Comparison of ENCODE assay signal across 5 fruit fly cellular contexts in genomic region chr3R:14288669-14289383, dm6.
TF ChIP-seq lines count a peak whose summit lies in the region.

Gene red, plus strand, starts transcription at chr3R:14289071.

- TF ChIP-seq CTCF in whole organism, embryonic (GFP tag; optimal IDR thresholded peaks at IDR 0.05; lab: Kevin White, UChicago): peak; percentile 28

TF ChIP-seq in whole organism, adult, 20 proteins besides CTCF, POLR2A, EP300 and RAD21 (continues in another document):
- TF ChIP-seq cnc (optimal IDR thresholded peaks at IDR 0.05; lab: Kevin White, UChicago) (peak in 1 of 2 experiments; percentile 5), cic (GFP tag; optimal IDR thresholded peaks at IDR 0.05; lab: Kevin White, UChicago) (peak; percentile 78), Crg-1 (GFP tag; optimal IDR thresholded peaks at IDR 0.05; lab: Kevin White, UChicago) (peak; percentile 16), Mnt (GFP tag; optimal IDR thresholded peaks at IDR 0.05; lab: Kevin White, UChicago) (peak; percentile 43), tj (GFP tag; optimal IDR thresholded peaks at IDR 0.05; lab: Kevin White, UChicago) (peak; percentile 31), CG33017 (tag; optimal IDR thresholded peaks at IDR 0.05; lab: Kevin White, UChicago) (peak; percentile 86), bab1 (GFP tag; optimal IDR thresholded peaks at IDR 0.05; lab: Kevin White, UChicago) (peak; percentile 32), CG11617 (GFP tag; optimal IDR thresholded peaks at IDR 0.05; lab: Kevin White, UChicago) (peak; percentile 85), Hr96 (GFP tag; optimal IDR thresholded peaks at IDR 0.05; lab: Kevin White, UChicago) (peak; percentile 62), CG7045 (GFP tag; optimal IDR thresholded peaks at IDR 0.05; lab: Kevin White, UChicago) (peak; percentile 54), CG12768 (GFP tag; optimal IDR thresholded peaks at IDR 0.05; lab: Kevin White, UChicago) (peak; percentile 77), toe (GFP tag; optimal IDR thresholded peaks at IDR 0.05; lab: Kevin White, UChicago) (peak; percentile 68), kay (GFP tag; lab: Kevin White, UChicago; ENCODE audit: borderline replicate concordance) (peak; percentile 94), ovo (GFP tag; optimal IDR thresholded peaks at IDR 0.05; lab: Kevin White, UChicago) (peak; percentile 37), pad (GFP tag; optimal IDR thresholded peaks at IDR 0.05; lab: Kevin White, UChicago) (peak; percentile 96), CG1620 (GFP tag; optimal IDR thresholded peaks at IDR 0.05; lab: Kevin White, UChicago) (no peak), CG5204 (GFP tag; optimal IDR thresholded peaks at IDR 0.05; lab: Kevin White, UChicago) (peak; percentile 81), CG14711 (tag; optimal IDR thresholded peaks at IDR 0.05; lab: Kevin White, UChicago) (peak; percentile 78)

TF ChIP-seq in whole organism, embryonic, 481 proteins besides CTCF, POLR2A, EP300 and RAD21 (continues in another document):
- TF ChIP-seq C15 (GFP tag; IDR thresholded peaks at IDR 0.05; lab: Robert Waterston, UW): 0 out of 3 replicates have a peak, but pooled peaks have one; percentile 5
- no peak for TF ChIP-seq CkIIα-i1 (GFP tag; IDR thresholded peaks at IDR 0.05; lab: Robert Waterston, UW)
- TF ChIP-seq dmrt99B (tag; optimal IDR thresholded peaks at IDR 0.05; lab: Kevin White, UChicago): peak; percentile 81
- no peak for TF ChIP-seq Nf-YA (GFP tag; IDR thresholded peaks at IDR 0.05; lab: Robert Waterston, UW)
- TF ChIP-seq CG7786 (GFP tag; optimal IDR thresholded peaks at IDR 0.05; lab: Kevin White, UChicago): peak; percentile 49
- TF ChIP-seq fd102C (GFP tag; optimal IDR thresholded peaks at IDR 0.05; lab: Kevin White, UChicago): no peak
- TF ChIP-seq Stat92E (GFP tag; optimal IDR thresholded peaks at IDR 0.05; lab: Kevin White, UChicago): peak in 1 of 3 experiments; percentile 9
- TF ChIP-seq pho (GFP tag; optimal IDR thresholded peaks at IDR 0.05; lab: Kevin White, UChicago): peak; percentile 7
- peak; percentile 63 for TF ChIP-seq az2 (GFP tag; optimal IDR thresholded peaks at IDR 0.05; lab: Kevin White, UChicago)
- TF ChIP-seq Ada2b (GFP tag; IDR thresholded peaks at IDR 0.05; lab: Robert Waterston, UW): peak; percentile 69
- TF ChIP-seq NC2β (GFP tag; optimal IDR thresholded peaks at IDR 0.05; lab: Kevin White, UChicago): no peak
- peak; percentile 79 for TF ChIP-seq Max (GFP tag; optimal IDR thresholded peaks at IDR 0.05; lab: Kevin White, UChicago)
- TF ChIP-seq CG3726 (GFP tag; IDR thresholded peaks at IDR 0.05; lab: Robert Waterston, UW): no peak
- TF ChIP-seq unc-4 (GFP tag; IDR thresholded peaks at IDR 0.05; lab: Robert Waterston, UW; ENCODE audit: partially characterized antibody): peak; percentile 47
- peak; percentile 54 for TF ChIP-seq CG8388 (GFP tag; optimal IDR thresholded peaks at IDR 0.05; lab: Kevin White, UChicago)
- TF ChIP-seq NFAT (GFP tag; IDR thresholded peaks at IDR 0.05; lab: Robert Waterston, UW): peak; percentile 54
- no peak for TF ChIP-seq CG15073 (GFP tag; optimal IDR thresholded peaks at IDR 0.05; lab: Kevin White, UChicago)
- TF ChIP-seq pnt (GFP tag; optimal IDR thresholded peaks at IDR 0.05; lab: Kevin White, UChicago): no peak

TF ChIP-seq in whole organism, prepupa, 60 proteins besides CTCF, POLR2A, EP300 and RAD21 (continues in another document):
- peak; percentile 35 for TF ChIP-seq CG10631 (GFP tag; optimal IDR thresholded peaks at IDR 0.05; lab: Kevin White, UChicago)
- peak; percentile 58 for TF ChIP-seq CG6276 (GFP tag; optimal IDR thresholded peaks at IDR 0.05; lab: Kevin White, UChicago)
- TF ChIP-seq Eip78C (GFP tag; lab: Kevin White, UChicago): peak; percentile 58
- TF ChIP-seq CG9139 (GFP tag; optimal IDR thresholded peaks at IDR 0.05; lab: Kevin White, UChicago): peak; percentile 41
- no peak for TF ChIP-seq CG10669 (GFP tag; optimal IDR thresholded peaks at IDR 0.05; lab: Kevin White, UChicago)
- no peak for TF ChIP-seq CG3032 (tag; optimal IDR thresholded peaks at IDR 0.05; lab: Kevin White, UChicago)
- TF ChIP-seq Ets21C (GFP tag; optimal IDR thresholded peaks at IDR 0.05; lab: Kevin White, UChicago): no peak
- TF ChIP-seq CG4318 (GFP tag; optimal IDR thresholded peaks at IDR 0.05; lab: Kevin White, UChicago): peak; percentile 16
- peak; percentile 9 for TF ChIP-seq Met (GFP tag; optimal IDR thresholded peaks at IDR 0.05; lab: Kevin White, UChicago)
- no peak for TF ChIP-seq CG8319 (GFP tag; optimal IDR thresholded peaks at IDR 0.05; lab: Kevin White, UChicago)
- peak; percentile 65 for TF ChIP-seq CG15336 (GFP tag; IDR thresholded peaks at IDR 0.05; lab: Robert Waterston, UW)
- peak; percentile 55; the same call in 2 of the 3 replicates for TF ChIP-seq CG8119 (GFP tag; IDR thresholded peaks at IDR 0.05; lab: Robert Waterston, UW)
- TF ChIP-seq Hr4 (GFP tag; optimal IDR thresholded peaks at IDR 0.05; lab: Kevin White, UChicago): peak; percentile 69
- TF ChIP-seq Blimp-1 (GFP tag; optimal IDR thresholded peaks at IDR 0.05; lab: Kevin White, UChicago): peak; percentile 96
- TF ChIP-seq CG6854 (GFP tag; optimal IDR thresholded peaks at IDR 0.05; lab: Kevin White, UChicago): peak; percentile 64
- peak; percentile 0 for TF ChIP-seq CG6808 (GFP tag; optimal IDR thresholded peaks at IDR 0.05; lab: Kevin White, UChicago)
- no peak for TF ChIP-seq Eip93F (GFP tag; optimal IDR thresholded peaks at IDR 0.05; lab: Kevin White, UChicago)
- peak; percentile 54; the same call in 2 of the 3 replicates for TF ChIP-seq CG6163 (GFP tag; IDR thresholded peaks at IDR 0.05; lab: Robert Waterston, UW)
- TF ChIP-seq CG11294 (GFP tag; IDR thresholded peaks at IDR 0.05; lab: Robert Waterston, UW): no peak
- TF ChIP-seq OdsH (GFP tag; optimal IDR thresholded peaks at IDR 0.05; lab: Kevin White, UChicago): peak; percentile 15

TF ChIP-seq in whole organism, pupa, 21 proteins besides CTCF, POLR2A, EP300 and RAD21 (continues in another document):
- peak; percentile 57 for TF ChIP-seq Ets98B (GFP tag; IDR thresholded peaks at IDR 0.05; lab: Robert Waterston, UW)
- peak; percentile 52; the same call in 1 of the 3 replicates for TF ChIP-seq CG4496 (GFP tag; IDR thresholded peaks at IDR 0.05; lab: Robert Waterston, UW)
- peak; percentile 9 for TF ChIP-seq CG8159 (tag; optimal IDR thresholded peaks at IDR 0.05; lab: Kevin White, UChicago)
- no peak for TF ChIP-seq CG17806 (tag; optimal IDR thresholded peaks at IDR 0.05; lab: Kevin White, UChicago)
- no peak for TF ChIP-seq CG34367 (tag; optimal IDR thresholded peaks at IDR 0.05; lab: Kevin White, UChicago)
- TF ChIP-seq CG15710 (tag; optimal IDR thresholded peaks at IDR 0.05; lab: Kevin White, UChicago): no peak
- TF ChIP-seq fd96Ca (GFP tag; IDR thresholded peaks at IDR 0.05; lab: Robert Waterston, UW): no peak; the same call in 2 of the 3 replicates
- peak; percentile 57 for TF ChIP-seq EcR (GFP tag; optimal IDR thresholded peaks at IDR 0.05; lab: Kevin White, UChicago)
- TF ChIP-seq CG9948 (tag; optimal IDR thresholded peaks at IDR 0.05; lab: Kevin White, UChicago): no peak
- peak; percentile 4 for TF ChIP-seq CG13204 (GFP tag; optimal IDR thresholded peaks at IDR 0.05; lab: Kevin White, UChicago)
- peak; percentile 14 for TF ChIP-seq Pif1A (GFP tag; optimal IDR thresholded peaks at IDR 0.05; lab: Kevin White, UChicago)
- TF ChIP-seq CG10348 (GFP tag; IDR thresholded peaks at IDR 0.05; lab: Robert Waterston, UW): no peak
- peak; percentile 25; the same call in 1 of the 2 replicates for TF ChIP-seq CG12605 (GFP tag; IDR thresholded peaks at IDR 0.05; lab: Robert Waterston, UW)
- TF ChIP-seq CG8301 (tag; optimal IDR thresholded peaks at IDR 0.05; lab: Kevin White, UChicago): peak; percentile 56
- no peak for TF ChIP-seq Snoo (tag; optimal IDR thresholded peaks at IDR 0.05; lab: Kevin White, UChicago)
- peak; percentile 49 for TF ChIP-seq Pif1B (GFP tag; optimal IDR thresholded peaks at IDR 0.05; lab: Kevin White, UChicago)
- TF ChIP-seq gl (tag; optimal IDR thresholded peaks at IDR 0.05; lab: Kevin White, UChicago): no peak
- 0 out of 2 replicates have a peak, but pooled peaks have one; percentile 11 for TF ChIP-seq CG32121 (GFP tag; IDR thresholded peaks at IDR 0.05; lab: Robert Waterston, UW)
- TF ChIP-seq CG14655 (GFP tag; optimal IDR thresholded peaks at IDR 0.05; lab: Kevin White, UChicago): peak; percentile 59
- TF ChIP-seq D1 (tag; optimal IDR thresholded peaks at IDR 0.05; lab: Kevin White, UChicago): peak; percentile 12

TF ChIP-seq in whole organism, wandering third instar larva, 38 proteins besides CTCF, POLR2A, EP300 and RAD21 (continues in another document):
- TF ChIP-seq ey (GFP tag; optimal IDR thresholded peaks at IDR 0.05; lab: Kevin White, UChicago): peak; percentile 45
- peak; percentile 39 for TF ChIP-seq sv (GFP tag; optimal IDR thresholded peaks at IDR 0.05; lab: Kevin White, UChicago)
- no peak for TF ChIP-seq Rel (GFP tag; optimal IDR thresholded peaks at IDR 0.05; lab: Kevin White, UChicago)
- peak; percentile 35 for TF ChIP-seq Rel (tag; optimal IDR thresholded peaks at IDR 0.05; lab: Kevin White, UChicago)
- peak; percentile 45 for TF ChIP-seq sage (GFP tag; optimal IDR thresholded peaks at IDR 0.05; lab: Kevin White, UChicago)
- peak; percentile 38 for TF ChIP-seq Vsx2 (GFP tag; optimal IDR thresholded peaks at IDR 0.05; lab: Kevin White, UChicago; ENCODE audit: partially characterized antibody)
- peak; percentile 48 for TF ChIP-seq jim (GFP tag; optimal IDR thresholded peaks at IDR 0.05; lab: Kevin White, UChicago)
- peak; percentile 60 for TF ChIP-seq rgr (GFP tag; optimal IDR thresholded peaks at IDR 0.05; lab: Kevin White, UChicago)
- TF ChIP-seq HLH106 (tag; optimal IDR thresholded peaks at IDR 0.05; lab: Kevin White, UChicago): peak; percentile 43
- TF ChIP-seq fru (GFP tag; optimal IDR thresholded peaks at IDR 0.05; lab: Kevin White, UChicago): peak; percentile 86
- no peak for TF ChIP-seq CG9705 (GFP tag; optimal IDR thresholded peaks at IDR 0.05; lab: Kevin White, UChicago)
- TF ChIP-seq foxo (GFP tag; optimal IDR thresholded peaks at IDR 0.05; lab: Kevin White, UChicago): peak in 1 of 2 experiments; percentile 55
- no peak for TF ChIP-seq Hr78 (GFP tag; optimal IDR thresholded peaks at IDR 0.05; lab: Kevin White, UChicago)
- peak; percentile 57 for TF ChIP-seq brk (GFP tag; optimal IDR thresholded peaks at IDR 0.05; lab: Kevin White, UChicago)
- TF ChIP-seq CrebA (GFP tag; optimal IDR thresholded peaks at IDR 0.05; lab: Kevin White, UChicago; ENCODE audit: borderline replicate concordance): peak; percentile 62
- peak; percentile 14 for TF ChIP-seq woc (GFP tag; optimal IDR thresholded peaks at IDR 0.05; lab: Kevin White, UChicago)
- TF ChIP-seq dmrt93B (GFP tag; optimal IDR thresholded peaks at IDR 0.05; lab: Kevin White, UChicago): no peak
- TF ChIP-seq Sp1 (GFP tag; optimal IDR thresholded peaks at IDR 0.05; lab: Kevin White, UChicago): peak; percentile 18
- TF ChIP-seq tai (GFP tag; optimal IDR thresholded peaks at IDR 0.05; lab: Kevin White, UChicago): peak; percentile 11
- peak; percentile 13 for TF ChIP-seq br (GFP tag; optimal IDR thresholded peaks at IDR 0.05; lab: Kevin White, UChicago)
- no peak for TF ChIP-seq Myc (optimal IDR thresholded peaks at IDR 0.05; lab: Kevin White, UChicago)
- TF ChIP-seq lola (GFP tag; optimal IDR thresholded peaks at IDR 0.05; lab: Kevin White, UChicago): no peak
- TF ChIP-seq OdsH (GFP tag; optimal IDR thresholded peaks at IDR 0.05; lab: Kevin White, UChicago): peak; percentile 50
